Worm (Caenorhabditis elegans): Measurements from ENCODE around the gene mrp-8.

mrp-8 gene

ce11 chrIII:12333445-12333844, 30.5 kb upstream of the mrp-8 start, which contains the start of gene zip-1:
TSS of gene zip-1 (plus strand) at chrIII:12333745.
- TF ChIP-seq nhr-129 (tag; optimal IDR thresholded peaks at IDR 0.05): no peak
- no peak for TF ChIP-seq elt-3 (tag; optimal IDR thresholded peaks at IDR 0.05)
- TF ChIP-seq fos-1 (tag; optimal IDR thresholded peaks at IDR 0.05): no peak
- TF ChIP-seq unc-39 (tag; optimal IDR thresholded peaks at IDR 0.05): no peak
- no peak for TF ChIP-seq elt-1 (tag; optimal IDR thresholded peaks at IDR 0.05)
- TF ChIP-seq nhr-10 (tag; optimal IDR thresholded peaks at IDR 0.05): no peak
- TF ChIP-seq unc-55 (GFP tag; optimal IDR thresholded peaks at IDR 0.05): no peak
- no peak for TF ChIP-seq nhr-21 (tag; optimal IDR thresholded peaks at IDR 0.05)
- TF ChIP-seq ztf-11 (tag; optimal IDR thresholded peaks at IDR 0.05): no peak
- TF ChIP-seq egl-27 (tag; optimal IDR thresholded peaks at IDR 0.05): no peak
- TF ChIP-seq snpc-4 (tag; optimal IDR thresholded peaks at IDR 0.05): no peak

ce11 chrIII:12331300-12331699, 28.3 kb upstream of the mrp-8 start:
- TF ChIP-seq dmd-4 (tag; optimal IDR thresholded peaks at IDR 0.05) (no peak), alr-1 (tag; optimal IDR thresholded peaks at IDR 0.05) (no peak), fos-1 (tag; optimal IDR thresholded peaks at IDR 0.05) (no peak), peb-1 (tag; optimal IDR thresholded peaks at IDR 0.05) (no peak), aly-2 (tag; optimal IDR thresholded peaks at IDR 0.05) (no peak), elt-1 (tag; optimal IDR thresholded peaks at IDR 0.05) (no peak), nhr-11 (tag; optimal IDR thresholded peaks at IDR 0.05) (no peak), nhr-21 (tag; optimal IDR thresholded peaks at IDR 0.05) (no peak), nhr-129 (tag; optimal IDR thresholded peaks at IDR 0.05) (no peak), nhr-12 (tag; optimal IDR thresholded peaks at IDR 0.05) (no peak)

DNA sequence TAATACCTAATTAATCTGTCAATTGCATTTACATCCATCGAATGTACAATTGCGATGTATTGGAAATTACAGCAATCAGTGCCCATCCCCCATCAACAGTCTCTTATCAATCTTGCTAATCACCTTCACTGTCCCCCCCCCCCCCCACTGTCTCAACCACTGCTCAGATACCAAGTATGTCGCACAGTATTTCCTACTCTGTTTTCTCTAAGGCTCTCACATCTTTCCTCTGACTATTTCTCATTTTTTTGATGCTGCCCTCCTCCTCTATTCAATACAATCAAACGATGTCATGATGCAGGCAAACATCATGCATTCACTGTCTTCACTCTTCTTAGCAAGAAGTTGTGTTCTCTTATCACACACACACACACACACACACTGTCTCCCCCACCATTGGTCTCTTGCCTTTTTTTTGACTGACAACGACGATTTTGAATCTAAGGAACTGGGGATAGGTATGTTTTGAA, 24.6 kb upstream of the mrp-8 start, which contains the start of the genes zip-12 and Y75B8A.63:
Gene zip-12, plus strand, starts transcription at position 387 of the 470 bp plus-strand sequence.
Gene Y75B8A.63, plus strand, starts transcription at position 420 of the 470 bp plus-strand sequence.
- TF ChIP-seq fos-1 (tag; optimal IDR thresholded peaks at IDR 0.05): peak; percentile 85
- TF ChIP-seq crh-2 (tag; optimal IDR thresholded peaks at IDR 0.05): peak; percentile 20
- no peak for TF ChIP-seq nhr-77 (tag; optimal IDR thresholded peaks at IDR 0.05)
- TF ChIP-seq lsy-2 (tag; optimal IDR thresholded peaks at IDR 0.05): no peak
- no peak for TF ChIP-seq Y55F3AM.14 (GFP tag; optimal IDR thresholded peaks at IDR 0.05)
- peak; percentile 7 for TF ChIP-seq nhr-129 (tag; optimal IDR thresholded peaks at IDR 0.05)
- TF ChIP-seq ztf-4 (tag; optimal IDR thresholded peaks at IDR 0.05): no peak
- peak; percentile 4 for TF ChIP-seq sma-9 (GFP tag; optimal IDR thresholded peaks at IDR 0.05)
- no peak for TF ChIP-seq sma-9 (tag; optimal IDR thresholded peaks at IDR 0.05)

DNA sequence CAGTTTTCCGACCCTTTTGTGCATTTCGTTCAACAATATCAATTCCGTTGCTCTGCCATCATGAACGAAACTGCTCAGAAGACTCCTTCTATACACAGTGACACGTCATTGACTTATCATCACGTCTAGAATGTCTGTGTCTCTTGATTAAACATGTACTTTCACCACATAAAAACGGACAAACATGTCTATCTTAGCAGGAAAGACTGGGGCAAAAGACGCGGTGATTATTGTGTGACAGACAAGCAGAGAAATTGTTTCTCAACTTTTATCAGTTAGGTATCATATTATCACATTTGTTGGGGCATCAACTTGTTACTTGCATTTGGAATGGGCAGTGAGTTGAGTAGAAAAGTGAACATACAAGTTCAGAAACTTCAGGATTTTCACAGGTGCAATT, 22.3 kb upstream of the mrp-8 start:
- TF ChIP-seq nhr-237 (tag; optimal IDR thresholded peaks at IDR 0.05) (no peak), peb-1 (tag; optimal IDR thresholded peaks at IDR 0.05) (no peak), alr-1 (tag; optimal IDR thresholded peaks at IDR 0.05) (no peak), lsy-2 (tag; optimal IDR thresholded peaks at IDR 0.05) (no peak), nhr-77 (tag; optimal IDR thresholded peaks at IDR 0.05) (no peak), crh-2 (tag; optimal IDR thresholded peaks at IDR 0.05) (peak; percentile 95), egl-27 (tag; optimal IDR thresholded peaks at IDR 0.05) (no peak), gmeb-1 (tag; optimal IDR thresholded peaks at IDR 0.05) (peak; percentile 49), nhr-129 (tag; optimal IDR thresholded peaks at IDR 0.05) (peak; percentile 20), sma-9 (GFP tag; optimal IDR thresholded peaks at IDR 0.05) (peak; percentile 35), sma-9 (tag; optimal IDR thresholded peaks at IDR 0.05) (no peak), sma-3 (GFP tag; optimal IDR thresholded peaks at IDR 0.05) (peak; percentile 0), fos-1 (tag; optimal IDR thresholded peaks at IDR 0.05) (peak; percentile 90), dmd-4 (tag; optimal IDR thresholded peaks at IDR 0.05) (no peak), F13H6.1 (tag; optimal IDR thresholded peaks at IDR 0.05) (peak; percentile 25)

DNA sequence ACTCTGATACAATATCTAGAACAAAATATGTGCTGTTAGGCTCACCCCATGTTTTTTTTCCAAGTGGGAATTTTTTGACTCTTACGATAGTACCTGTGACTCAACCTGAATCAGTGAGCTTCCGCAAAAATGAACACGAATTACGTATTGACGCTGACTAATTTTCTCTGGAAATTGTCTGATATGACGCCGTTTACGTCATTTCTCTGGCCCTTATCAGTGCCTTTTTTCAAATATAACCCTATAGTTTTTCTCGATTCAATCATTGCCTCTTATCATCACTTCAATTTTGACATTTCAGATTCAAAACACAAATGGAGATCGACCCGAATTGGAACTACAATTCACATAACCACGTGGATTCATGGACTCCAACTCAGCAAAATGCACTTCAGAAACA, 15.8 kb upstream of the mrp-8 start, which contains the start of gene Y75B8A.28:
Gene Y75B8A.28, plus strand, starts transcription at position 296 of the 400 bp plus-strand sequence.
- TF ChIP-seq ceh-82 (tag; optimal IDR thresholded peaks at IDR 0.05): no peak
- TF ChIP-seq F13H6.1 (tag; optimal IDR thresholded peaks at IDR 0.05): peak; percentile 6
- TF ChIP-seq sma-9 (GFP tag; optimal IDR thresholded peaks at IDR 0.05): peak; percentile 56
- TF ChIP-seq sma-9 (tag; optimal IDR thresholded peaks at IDR 0.05): no peak
- TF ChIP-seq nhr-12 (tag; optimal IDR thresholded peaks at IDR 0.05): no peak
- TF ChIP-seq nhr-77 (tag; optimal IDR thresholded peaks at IDR 0.05): no peak
- no peak for TF ChIP-seq nhr-11 (tag; optimal IDR thresholded peaks at IDR 0.05)
- peak; percentile 20 for TF ChIP-seq skn-1 (tag; optimal IDR thresholded peaks at IDR 0.05)
- no peak for TF ChIP-seq nhr-23 (tag; optimal IDR thresholded peaks at IDR 0.05)
- TF ChIP-seq lsy-2 (tag; optimal IDR thresholded peaks at IDR 0.05): no peak
- TF ChIP-seq sem-4 (tag; optimal IDR thresholded peaks at IDR 0.05): no peak
- no peak for TF ChIP-seq ztf-1 (GFP tag; conservative IDR thresholded peaks at IDR 0.05)
- TF ChIP-seq gmeb-1 (tag; optimal IDR thresholded peaks at IDR 0.05): no peak
- TF ChIP-seq snpc-4 (tag; optimal IDR thresholded peaks at IDR 0.05): no peak
- TF ChIP-seq peb-1 (tag; optimal IDR thresholded peaks at IDR 0.05): no peak
- TF ChIP-seq crh-2 (tag; optimal IDR thresholded peaks at IDR 0.05): peak; percentile 26
- no peak for TF ChIP-seq R02D3.7 (tag; optimal IDR thresholded peaks at IDR 0.05)
- no peak for TF ChIP-seq elt-3 (tag; optimal IDR thresholded peaks at IDR 0.05)
- no peak for TF ChIP-seq elt-1 (tag; optimal IDR thresholded peaks at IDR 0.05)
- peak; percentile 100 for TF ChIP-seq fos-1 (tag; optimal IDR thresholded peaks at IDR 0.05)
- no peak for TF ChIP-seq lin-13 (GFP tag; optimal IDR thresholded peaks at IDR 0.05)
- no peak for TF ChIP-seq unc-55 (GFP tag; optimal IDR thresholded peaks at IDR 0.05)
- TF ChIP-seq unc-62 (GFP tag; optimal IDR thresholded peaks at IDR 0.05): no peak

All from whole organism, L2 larva.